Fruit fly (Drosophila melanogaster) whole organism, pupa: ENCODE data around the gene MICAL-like.

Source experiments
- CG10348 ChIP-seq: fragments of 200-800 bp; sonication (Bioruptor generic); IDR thresholded peaks from 2 replicates; pipeline ENCODE4 v1.3.6; 2022; ENCODE audit warnings: missing biosample characterization, missing genetic modification characterization
- CG12605 ChIP-seq: fragments of 200-800 bp; sonication (Bioruptor generic); IDR thresholded peaks from 2 replicates; pipeline ENCODE4 v1.3.6; 2022; ENCODE audit warnings: missing biosample characterization, missing genetic modification characterization
- CG13204 ChIP-seq: fragments of 200-800 bp; sonication (Bioruptor generic); optimal IDR thresholded peaks from 2 replicates; lab custom pipeline; 2018; ENCODE audit warnings: missing biosample characterization, mild to moderate bottlenecking, missing genetic modification characterization, moderate library complexity
- CG14655 ChIP-seq: fragments of 200-800 bp; sonication (Bioruptor generic); optimal IDR thresholded peaks from 3 replicates; lab custom pipeline; 2017; ENCODE audit warnings: mild to moderate bottlenecking, missing biosample characterization, missing genetic modification reagents, missing genetic modification characterization
- CG15710 ChIP-seq: fragments of 200-800 bp; sonication (Bioruptor generic); optimal IDR thresholded peaks from 2 replicates; lab custom pipeline; 2018; ENCODE audit warnings: missing biosample characterization, mild to moderate bottlenecking, missing genetic modification characterization, moderate library complexity
- CG17806 ChIP-seq: fragments of 200-800 bp; sonication (Bioruptor generic); optimal IDR thresholded peaks from 2 replicates; lab custom pipeline; 2018; ENCODE audit warnings: missing biosample characterization, mild to moderate bottlenecking, missing genetic modification characterization, moderate library complexity
- CG32121 ChIP-seq: fragments of 200-800 bp; sonication (Bioruptor generic); IDR thresholded peaks from 2 replicates; pipeline ENCODE4 v1.3.6; 2022; ENCODE audit warnings: missing biosample characterization, missing genetic modification characterization
- CG34367 ChIP-seq: fragments of 200-800 bp; sonication (Bioruptor generic); optimal IDR thresholded peaks from 2 replicates; lab custom pipeline; 2018; ENCODE audit warnings: missing biosample characterization, mild to moderate bottlenecking, missing genetic modification characterization
- CG4496 ChIP-seq: fragments of 200-800 bp; sonication (Bioruptor generic); IDR thresholded peaks from 3 replicates; pipeline ENCODE4 v1.3.6; 2022; ENCODE audit warnings: missing biosample characterization, missing genetic modification characterization
- CG8159 ChIP-seq: fragments of 200-800 bp; sonication (Bioruptor generic); optimal IDR thresholded peaks from 3 replicates; lab custom pipeline; 2018; ENCODE audit warnings: missing biosample characterization, mild to moderate bottlenecking, missing genetic modification characterization, moderate library complexity
- CG8301 ChIP-seq: fragments of 200-800 bp; sonication (Bioruptor generic); optimal IDR thresholded peaks from 2 replicates; lab custom pipeline; 2018; ENCODE audit warnings: missing biosample characterization, mild to moderate bottlenecking, missing genetic modification characterization
- CG9948 ChIP-seq: fragments of 200-800 bp; sonication (Bioruptor generic); optimal IDR thresholded peaks from 2 replicates; lab custom pipeline; 2018; ENCODE audit warnings: missing biosample characterization, mild to moderate bottlenecking, missing genetic modification characterization, moderate library complexity
- D1 ChIP-seq: fragments of 200-800 bp; sonication (Bioruptor generic); optimal IDR thresholded peaks from 2 replicates; lab custom pipeline; 2018; ENCODE audit warnings: missing biosample characterization, mild to moderate bottlenecking, missing genetic modification characterization, moderate library complexity
- EcR ChIP-seq: fragments of 200-800 bp; sonication (Bioruptor generic); optimal IDR thresholded peaks from 3 replicates; lab custom pipeline; 2019; ENCODE audit warnings: missing biosample characterization, missing genetic modification characterization, mild to moderate bottlenecking, moderate library complexity, missing genetic modification reagents
- Ets98B ChIP-seq: fragments of 200-800 bp; sonication (Bioruptor generic); IDR thresholded peaks from 2 replicates; pipeline ENCODE4 v1.3.6; 2022; ENCODE audit warnings: missing biosample characterization, missing genetic modification characterization
- Pif1A ChIP-seq: fragments of 200-800 bp; sonication (Bioruptor generic); optimal IDR thresholded peaks from 3 replicates; lab custom pipeline; 2016; ENCODE audit warnings: missing biosample characterization, missing genetic modification characterization
- Pif1B ChIP-seq: fragments of 200-800 bp; sonication (Bioruptor generic); optimal IDR thresholded peaks from 3 replicates; lab custom pipeline; 2016; ENCODE audit warnings: missing biosample characterization, missing genetic modification characterization
- Snoo ChIP-seq: fragments of 200-800 bp; sonication (Bioruptor generic); optimal IDR thresholded peaks from 3 replicates; lab custom pipeline; 2017; ENCODE audit warnings: missing biosample characterization, mild to moderate bottlenecking, missing genetic modification characterization, inconsistent platforms
- fd96Ca ChIP-seq: fragments of 200-800 bp; sonication (Bioruptor generic); IDR thresholded peaks from 3 replicates; pipeline ENCODE4 v1.3.6; 2022; ENCODE audit warnings: missing biosample characterization, missing genetic modification characterization
- gl ChIP-seq: fragments of 200-800 bp; sonication (Bioruptor generic); optimal IDR thresholded peaks from 2 replicates; lab custom pipeline; 2018; ENCODE audit warnings: missing biosample characterization, mild to moderate bottlenecking, missing genetic modification characterization
- rn ChIP-seq: fragments of 200-800 bp; sonication (Bioruptor generic); IDR thresholded peaks from 2 replicates; pipeline ENCODE4 v1.3.6; 2022; ENCODE audit warnings: missing biosample characterization, missing genetic modification characterization

Gene MICAL-like

dm6 chr3L:13046758-13047157 is 31.6 kb upstream of the MICAL-like start, which contains the start of gene CG11279:
Gene CG11279 (plus strand): TSS chr3L:13046977.
- TF ChIP-seq Pif1A (no peak), D1 (no peak), CG34367 (no peak), EcR (GFP tag; lab: Kevin White, UChicago) (no peak), Snoo (tag; lab: Kevin White, UChicago) (no peak), CG12605 (GFP tag; lab: Robert Waterston, UW) (no peak), gl (tag; lab: Kevin White, UChicago) (no peak), CG17806 (tag; lab: Kevin White, UChicago) (no peak)

dm6 chr3L:13044335-13044814 is 29.2 kb upstream of the MICAL-like start, which contains the start of gene Syx13:
Gene Syx13 (plus strand): TSS chr3L:13044434.
- no peak for TF ChIP-seq CG8301 (tag; lab: Kevin White, UChicago)
- no peak for TF ChIP-seq fd96Ca
- peak; percentile 70 for TF ChIP-seq gl (tag; lab: Kevin White, UChicago)
- TF ChIP-seq CG14655 (GFP tag; lab: Kevin White, UChicago) = no peak
- TF ChIP-seq CG32121 = peak; percentile 41; the same call in 1 of the 2 replicates
- TF ChIP-seq Pif1B (GFP tag; lab: Kevin White, UChicago) = no peak
- TF ChIP-seq Ets98B (GFP tag; lab: Robert Waterston, UW) = no peak
- TF ChIP-seq D1 = no peak
- peak; percentile 9 for TF ChIP-seq Snoo (tag; lab: Kevin White, UChicago)
- TF ChIP-seq CG34367 = no peak
- no peak for TF ChIP-seq Pif1A
- TF ChIP-seq EcR (GFP tag; lab: Kevin White, UChicago) = peak; percentile 53
- no peak for TF ChIP-seq CG17806 (tag; lab: Kevin White, UChicago)
- TF ChIP-seq CG13204 (GFP tag; lab: Kevin White, UChicago) = no peak
- TF ChIP-seq CG15710 (tag; lab: Kevin White, UChicago) = peak; percentile 8
- no peak for TF ChIP-seq rn
- TF ChIP-seq CG8159 (tag; lab: Kevin White, UChicago) = no peak
- TF ChIP-seq CG10348 (GFP tag; lab: Robert Waterston, UW) = no peak

dm6 chr3L:13041292-13042067 is 26.3 kb upstream of the MICAL-like start, which contains the start of gene RpS4:
Gene RpS4 (plus strand): TSS chr3L:13041756.
- TF ChIP-seq CG13204 (GFP tag; lab: Kevin White, UChicago) (peak; percentile 92), CG8159 (tag; lab: Kevin White, UChicago) (peak; percentile 62), Pif1B (GFP tag; lab: Kevin White, UChicago) (peak; percentile 53), CG34367 (peak; percentile 87), Snoo (tag; lab: Kevin White, UChicago) (peak; percentile 96), CG32121 (no peak; the same call in 1 of the 2 replicates), CG8301 (tag; lab: Kevin White, UChicago) (peak; percentile 51), CG9948 (tag; lab: Kevin White, UChicago) (peak; percentile 36), Ets98B (GFP tag; lab: Robert Waterston, UW) (peak; percentile 72), CG14655 (GFP tag; lab: Kevin White, UChicago) (no peak), rn (0 out of 2 replicates have a peak, but pooled peaks have one; percentile 7), gl (tag; lab: Kevin White, UChicago) (peak; percentile 86), EcR (GFP tag; lab: Kevin White, UChicago) (no peak), CG4496 (GFP tag; lab: Robert Waterston, UW) (peak; percentile 92), fd96Ca (no peak), D1 (no peak), CG15710 (tag; lab: Kevin White, UChicago) (peak; percentile 59), CG17806 (tag; lab: Kevin White, UChicago) (peak; percentile 47), CG12605 (GFP tag; lab: Robert Waterston, UW) (peak; percentile 76), CG10348 (GFP tag; lab: Robert Waterston, UW) (no peak), Pif1A (peak; percentile 75)

dm6 chr3L:13040849-13041248 is 25.7 kb upstream of the MICAL-like start:
- TF ChIP-seq CG14655 (GFP tag; lab: Kevin White, UChicago) (no peak), CG12605 (GFP tag; lab: Robert Waterston, UW) (no peak)

- TF ChIP-seq CG34367 (no peak), CG4496 (GFP tag; lab: Robert Waterston, UW) (peak; percentile 34; the same call in 1 of the 3 replicates), EcR (GFP tag; lab: Kevin White, UChicago) (peak; percentile 15), CG13204 (GFP tag; lab: Kevin White, UChicago) (no peak), CG17806 (tag; lab: Kevin White, UChicago) (no peak), CG15710 (tag; lab: Kevin White, UChicago) (no peak), Pif1A (no peak)
These were observed 21.8 kb upstream of the MICAL-like start, which contains the start of gene Srrm1 for dm6 chr3L:13036706-13037457. Gene Srrm1 (plus strand): TSS chr3L:13036821.
